Fruit fly (Drosophila melanogaster): ENCODE results near the gene CG13408.

dm6 chr3R:22047412-22047811 lies 32.8 kb upstream of the CG13408 start:
- no peak for TF ChIP-seq CTCF (optimal IDR thresholded peaks at IDR 0.05)
- TF ChIP-seq CG8478 (optimal IDR thresholded peaks at IDR 0.05) = no peak
